Worm (Caenorhabditis elegans): ENCODE data around the gene W02B3.7.

DNA sequence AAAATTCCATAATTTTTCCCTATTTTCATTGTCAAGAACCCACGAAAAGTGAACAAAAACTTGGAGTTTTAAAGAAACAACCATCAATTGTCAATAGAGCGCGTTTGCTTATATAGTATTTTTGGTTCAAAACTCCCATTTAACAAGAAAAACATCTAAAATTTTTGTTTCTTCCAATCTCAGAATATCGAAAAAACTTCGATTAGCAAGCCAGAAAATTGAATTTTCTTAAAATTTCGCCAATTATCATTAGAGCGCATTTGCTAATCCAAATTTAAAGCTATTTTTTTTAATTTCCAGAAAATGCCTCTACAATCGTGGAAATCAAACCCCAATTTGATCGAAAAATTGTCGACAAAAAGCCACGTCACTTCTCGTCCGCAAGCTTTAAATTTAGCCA, 45.4 kb downstream of the W02B3.7 start, which contains the start of gene orai-1:
- TF ChIP-seq F13C5.2 (tag; optimal IDR thresholded peaks at IDR 0.05) (no peak), ama-1 (optimal IDR thresholded peaks at IDR 0.05) (no peak), flt-1 (GFP tag; IDR thresholded peaks at IDR 0.05) (no peak), ceh-36 (tag; optimal IDR thresholded peaks at IDR 0.05) (no peak), hnd-1 (tag; optimal IDR thresholded peaks at IDR 0.05) (no peak), tra-4 (tag; optimal IDR thresholded peaks at IDR 0.05) (no peak)
